Worm (Caenorhabditis elegans): ENCODE measurements around the gene ulp-2.
A peak's percentile ranks its signal among the peaks of the same experiment; 100 is the strongest.

Gene ulp-2

DNA sequence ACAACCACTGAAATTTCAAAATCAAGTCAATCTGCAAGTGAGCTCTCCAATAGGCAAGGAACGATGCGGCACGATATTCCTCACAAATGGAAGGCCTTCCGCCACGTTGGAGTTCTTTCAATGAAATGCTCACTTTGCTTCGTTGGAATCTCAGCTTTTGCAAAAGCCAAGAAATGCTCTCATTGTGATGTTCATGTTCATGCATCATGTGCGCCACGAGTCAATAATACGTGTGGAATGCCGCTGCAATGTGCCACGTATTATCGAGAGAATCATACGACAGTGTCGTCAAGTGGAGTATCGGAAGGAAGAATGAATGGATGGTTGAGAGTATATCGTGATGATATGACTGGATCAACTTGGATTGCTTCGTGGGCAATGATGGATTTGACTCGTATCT lies 42.2 kb upstream of the ulp-2 start:
- TF ChIP-seq nhr-12 (tag; optimal IDR thresholded peaks at IDR 0.05), result no peak
- TF ChIP-seq fkh-4 (tag; optimal IDR thresholded peaks at IDR 0.05; ENCODE audit: borderline replicate concordance), result no peak
- no peak for TF ChIP-seq efl-1 (optimal IDR thresholded peaks at IDR 0.05)
- peak in 1 of 2 experiments; percentile 94 for TF ChIP-seq efl-1 (GFP tag; optimal IDR thresholded peaks at IDR 0.05 in 1 of 2)
- TF ChIP-seq lin-35 (GFP tag; optimal IDR thresholded peaks at IDR 0.05), result no peak
- no peak for TF ChIP-seq unc-62 (GFP tag; optimal IDR thresholded peaks at IDR 0.05)
- no peak for TF ChIP-seq irx-1 (tag; optimal IDR thresholded peaks at IDR 0.05)
- TF ChIP-seq nhr-47 (tag; optimal IDR thresholded peaks at IDR 0.05), result no peak
- TF ChIP-seq mef-2 (tag; optimal IDR thresholded peaks at IDR 0.05), result no peak

DNA sequence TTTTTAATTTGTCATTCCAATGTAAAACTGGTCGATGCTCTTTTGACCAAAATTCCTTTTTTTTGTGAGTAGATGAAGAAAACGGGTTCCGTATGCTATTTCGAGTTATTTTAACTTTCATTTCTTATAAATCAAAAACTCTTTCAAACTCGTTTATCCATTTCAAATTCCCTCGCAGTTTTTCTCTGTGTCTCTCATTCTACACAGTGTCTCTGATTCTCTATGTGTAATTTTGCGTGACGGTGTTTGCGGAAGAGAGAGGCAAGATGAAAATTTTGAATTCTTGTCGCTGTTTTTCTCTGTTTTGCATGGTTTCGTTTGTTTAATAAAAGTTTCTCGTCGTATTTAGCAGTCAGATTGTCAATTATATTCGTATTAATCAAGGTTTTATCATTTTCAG lies 39.4 kb upstream of the ulp-2 start, which contains the start of gene citk-2:
Gene citk-2, plus strand, starts transcription at position 399 of the 400 bp plus-strand sequence.
- TF ChIP-seq nhr-71 (tag; optimal IDR thresholded peaks at IDR 0.05) (peak; percentile 96), lin-15B (tag; optimal IDR thresholded peaks at IDR 0.05) (peak; percentile 77), ceh-8 (GFP tag; optimal IDR thresholded peaks at IDR 0.05) (peak; percentile 88), dpl-1 (GFP tag; optimal IDR thresholded peaks at IDR 0.05) (peak; percentile 100), zip-4 (GFP tag; optimal IDR thresholded peaks at IDR 0.05) (peak; percentile 73), lin-35 (GFP tag; optimal IDR thresholded peaks at IDR 0.05) (peak; percentile 100), F16B12.6 (tag; optimal IDR thresholded peaks at IDR 0.05) (peak; percentile 100), ets-5 (GFP tag; IDR thresholded peaks at IDR 0.05) (no peak), mdl-1 (tag; optimal IDR thresholded peaks at IDR 0.05) (peak in 1 of 2 experiments; percentile 67), rnt-1 (tag; optimal IDR thresholded peaks at IDR 0.05) (peak; percentile 97), irx-1 (tag; optimal IDR thresholded peaks at IDR 0.05) (peak; percentile 84), fkh-10 (GFP tag; optimal IDR thresholded peaks at IDR 0.05) (peak; percentile 21), snpc-4 (tag; optimal IDR thresholded peaks at IDR 0.05) (peak; percentile 90), skn-1 (tag; optimal IDR thresholded peaks at IDR 0.05) (peak; percentile 94), Y116A8C.19 (tag; optimal IDR thresholded peaks at IDR 0.05; ENCODE audit: borderline replicate concordance) (no peak), unc-62 (GFP tag; optimal IDR thresholded peaks at IDR 0.05) (no peak), dsc-1 (tag; optimal IDR thresholded peaks at IDR 0.05) (peak; percentile 94), mep-1 (tag; optimal IDR thresholded peaks at IDR 0.05) (peak; percentile 98), nhr-47 (tag; optimal IDR thresholded peaks at IDR 0.05) (peak; percentile 96), efl-1 (optimal IDR thresholded peaks at IDR 0.05) (peak; percentile 100), efl-1 (GFP tag; optimal IDR thresholded peaks at IDR 0.05 in 1 of 2) (peak; percentile 100), unc-30 (tag; optimal IDR thresholded peaks at IDR 0.05) (no peak), unc-130 (tag; optimal IDR thresholded peaks at IDR 0.05) (peak; percentile 59), swsn-7 (tag; optimal IDR thresholded peaks at IDR 0.05) (peak; percentile 95), alr-1 (tag; optimal IDR thresholded peaks at IDR 0.05; ENCODE audit: borderline replicate concordance) (no peak), lsy-2 (tag; optimal IDR thresholded peaks at IDR 0.05) (peak; percentile 95), vab-15 (tag; optimal IDR thresholded peaks at IDR 0.05) (no peak), lir-3 (tag; optimal IDR thresholded peaks at IDR 0.05; ENCODE audit: poor library complexity) (peak; percentile 85), fkh-4 (tag; optimal IDR thresholded peaks at IDR 0.05; ENCODE audit: borderline replicate concordance) (peak; percentile 67), C04F5.9 (tag; optimal IDR thresholded peaks at IDR 0.05) (peak; percentile 80), aha-1 (tag; optimal IDR thresholded peaks at IDR 0.05) (peak; percentile 50), unc-86 (tag; optimal IDR thresholded peaks at IDR 0.05) (peak; percentile 92), zag-1 (tag; optimal IDR thresholded peaks at IDR 0.05) (peak; percentile 37), xbp-1 (tag; optimal IDR thresholded peaks at IDR 0.05) (peak; percentile 94), egl-27 (tag; optimal IDR thresholded peaks at IDR 0.05) (peak in 1 of 2 experiments; percentile 1), nhr-85 (tag) (peak; percentile 95), lin-13 (GFP tag; optimal IDR thresholded peaks at IDR 0.05) (peak; percentile 79), ceh-63 (GFP tag; optimal IDR thresholded peaks at IDR 0.05) (no peak), pag-3 (tag; optimal IDR thresholded peaks at IDR 0.05; ENCODE audit: borderline replicate concordance, insufficient read depth) (no peak), ceh-88 (GFP tag; IDR thresholded peaks at IDR 0.05) (peak; percentile 63), tbx-2 (tag; optimal IDR thresholded peaks at IDR 0.05) (peak; percentile 94), hlh-4 (tag; optimal IDR thresholded peaks at IDR 0.05) (no peak), tlp-1 (tag; optimal IDR thresholded peaks at IDR 0.05) (no peak), sptf-1 (tag; optimal IDR thresholded peaks at IDR 0.05) (no peak), nhr-11 (tag; optimal IDR thresholded peaks at IDR 0.05) (peak; percentile 86), ztf-11 (tag; optimal IDR thresholded peaks at IDR 0.05) (peak in 1 of 2 experiments; percentile 78), lin-14 (GFP tag; optimal IDR thresholded peaks at IDR 0.05) (peak; percentile 88), pax-3 (tag; optimal IDR thresholded peaks at IDR 0.05) (peak; percentile 79)

Measured in whole organism, L1 larva.